Worm (Caenorhabditis elegans) whole organism, L3 larva: Measurements from ENCODE around the gene srh-36.
A peak's percentile ranks its signal among the peaks of the same experiment; 100 is the strongest.

Source experiments
- R02D3.7 ChIP-seq: fragments of 150-350 bp; optimal IDR thresholded peaks from 2 replicates; lab custom pipeline; 2014; ENCODE audit warnings: missing biosample characterization, missing genetic modification characterization
- aly-2 ChIP-seq: fragments of 150-350 bp; optimal IDR thresholded peaks from 2 replicates; lab custom pipeline; 2014; ENCODE audit warnings: missing biosample characterization, missing genetic modification characterization
- ama-1 ChIP-seq: fragments of 150-350 bp; optimal IDR thresholded peaks from 2 replicates; lab custom pipeline; 2018
- ceh-16 ChIP-seq: sonication (generic microtip); optimal IDR thresholded peaks from 2 replicates; lab custom pipeline; 2017; ENCODE audit warnings: missing biosample characterization, missing genetic modification characterization
- ceh-28 ChIP-seq: fragments of 150-350 bp; optimal IDR thresholded peaks from 2 replicates; lab custom pipeline; 2014; ENCODE audit warnings: missing biosample characterization, missing genetic modification reagents, missing genetic modification characterization
- ceh-82 ChIP-seq: fragments of 150-350 bp; optimal IDR thresholded peaks from 2 replicates; lab custom pipeline; 2014; ENCODE audit warnings: missing biosample characterization, missing genetic modification characterization
- ceh-9 ChIP-seq: sonication (generic microtip); optimal IDR thresholded peaks from 2 replicates; lab custom pipeline; 2018; ENCODE audit warnings: missing biosample characterization, missing genetic modification characterization
- daf-12 ChIP-seq: fragments of 150-350 bp; optimal IDR thresholded peaks from 2 replicates; lab custom pipeline; 2014; ENCODE audit warnings: missing biosample characterization, missing genetic modification reagents, missing genetic modification characterization
- egl-27 ChIP-seq: sonication (generic microtip); optimal IDR thresholded peaks from 4 replicates; lab custom pipeline; 2017; ENCODE audit warnings: missing biosample characterization, missing genetic modification reagents, missing genetic modification characterization
- elt-1 ChIP-seq: fragments of 150-350 bp; optimal IDR thresholded peaks from 2 replicates; lab custom pipeline; 2014; ENCODE audit warnings: missing biosample characterization, missing genetic modification characterization
- elt-2 ChIP-seq: sonication (generic microtip); optimal IDR thresholded peaks from 2 replicates; lab custom pipeline; 2016; ENCODE audit warnings: missing genetic modification reagents, mild to moderate bottlenecking, missing genetic modification characterization, missing compliant biosample characterization
- elt-3 ChIP-seq, 3 experiments: fragments of 150-350 bp in 1 of 3; sonication (generic microtip) in 2 of 3; optimal IDR thresholded peaks; 2 replicates in 2 of 3; 4 replicates in 1 of 3; lab custom pipeline; 2014 to 2017; ENCODE audit warnings: missing biosample characterization in 3 of 3, missing genetic modification characterization in 3 of 3
- fkh-10 ChIP-seq: sonication (generic microtip); optimal IDR thresholded peaks from 2 replicates; lab custom pipeline; 2017; ENCODE audit warnings: missing biosample characterization, missing genetic modification reagents, missing genetic modification characterization
- fkh-2 ChIP-seq: fragments of 150-350 bp; optimal IDR thresholded peaks from 2 replicates; lab custom pipeline; 2014; ENCODE audit warnings: missing biosample characterization, missing genetic modification reagents, missing genetic modification characterization
- fos-1 ChIP-seq: fragments of 150-350 bp; optimal IDR thresholded peaks from 2 replicates; lab custom pipeline; 2014; ENCODE audit warnings: missing biosample characterization, missing genetic modification characterization
- hmg-11 ChIP-seq: sonication (generic microtip); optimal IDR thresholded peaks from 2 replicates; lab custom pipeline; 2016; ENCODE audit warnings: missing genetic modification characterization, missing compliant biosample characterization
- jun-1 ChIP-seq: fragments of 150-350 bp; optimal IDR thresholded peaks from 2 replicates; lab custom pipeline; 2014; ENCODE audit warnings: missing biosample characterization, missing genetic modification reagents, missing genetic modification characterization
- lin-15B ChIP-seq: fragments of 150-350 bp; optimal IDR thresholded peaks from 2 replicates; lab custom pipeline; 2014; ENCODE audit warnings: missing biosample characterization, missing genetic modification characterization
- mdl-1 ChIP-seq: fragments of 150-350 bp; optimal IDR thresholded peaks from 2 replicates; lab custom pipeline; 2014; ENCODE audit warnings: missing biosample characterization, missing genetic modification characterization
- mml-1 ChIP-seq: fragments of 150-350 bp; sonication (generic microtip); optimal IDR thresholded peaks from 3 replicates; lab custom pipeline; 2014; ENCODE audit warnings: missing biosample characterization, missing genetic modification characterization
- nfya-1 ChIP-seq: sonication (generic microtip); optimal IDR thresholded peaks from 2 replicates; lab custom pipeline; 2017; ENCODE audit warnings: missing genetic modification characterization, mild to moderate bottlenecking, missing compliant biosample characterization, antibody characterized with exemption, moderate library complexity; ENCODE audit not compliant: insufficient read depth
- nhr-11 ChIP-seq: fragments of 150-350 bp; optimal IDR thresholded peaks from 2 replicates; lab custom pipeline; 2014; ENCODE audit warnings: missing biosample characterization, missing genetic modification characterization
- nhr-23 ChIP-seq: fragments of 150-350 bp; optimal IDR thresholded peaks from 2 replicates; lab custom pipeline; 2014; ENCODE audit warnings: missing biosample characterization, missing genetic modification reagents, missing genetic modification characterization
- nhr-237 ChIP-seq: fragments of 150-350 bp; optimal IDR thresholded peaks from 2 replicates; lab custom pipeline; 2014; ENCODE audit warnings: missing biosample characterization, missing genetic modification characterization
- nhr-25 ChIP-seq: sonication (generic microtip); optimal IDR thresholded peaks from 2 replicates; lab custom pipeline; 2017; ENCODE audit warnings: missing biosample characterization, missing genetic modification characterization
- nhr-28 ChIP-seq: fragments of 150-350 bp; optimal IDR thresholded peaks from 2 replicates; lab custom pipeline; 2014; ENCODE audit warnings: missing biosample characterization, missing genetic modification characterization
- nhr-43 ChIP-seq: sonication (generic microtip); optimal IDR thresholded peaks from 2 replicates; lab custom pipeline; 2016; ENCODE audit warnings: mild to moderate bottlenecking, missing genetic modification characterization, missing compliant biosample characterization; ENCODE audit not compliant: poor library complexity, severe bottlenecking
- nhr-67 ChIP-seq: fragments of 150-350 bp; optimal IDR thresholded peaks from 2 replicates; lab custom pipeline; 2014; ENCODE audit warnings: missing biosample characterization, missing genetic modification characterization
- nhr-76 ChIP-seq: fragments of 150-350 bp; sonication (generic microtip); optimal IDR thresholded peaks from 5 replicates; lab custom pipeline; 2014; ENCODE audit warnings: missing biosample characterization, missing genetic modification characterization
- nhr-77 ChIP-seq: fragments of 150-350 bp; optimal IDR thresholded peaks from 2 replicates; lab custom pipeline; 2014; ENCODE audit warnings: missing biosample characterization, missing genetic modification characterization
- pha-4 ChIP-seq: fragments of 150-350 bp; optimal IDR thresholded peaks from 2 replicates; lab custom pipeline; 2014; ENCODE audit warnings: missing biosample characterization, missing genetic modification reagents, missing genetic modification characterization
- pqm-1 ChIP-seq: fragments of 150-350 bp; optimal IDR thresholded peaks from 2 replicates; lab custom pipeline; 2017; ENCODE audit warnings: missing biosample characterization, missing genetic modification characterization, inconsistent platforms
- sea-2 ChIP-seq: fragments of 150-350 bp; sonication (generic microtip); optimal IDR thresholded peaks from 4 replicates; lab custom pipeline; 2014; ENCODE audit warnings: missing biosample characterization, missing genetic modification reagents, missing genetic modification characterization
- snpc-4 ChIP-seq: fragments of 150-350 bp; optimal IDR thresholded peaks from 2 replicates; lab custom pipeline; 2014; ENCODE audit warnings: missing biosample characterization, missing genetic modification characterization
- unc-62 ChIP-seq: fragments of 150-350 bp; sonication (generic microtip); optimal IDR thresholded peaks from 4 replicates; lab custom pipeline; 2014; ENCODE audit warnings: missing biosample characterization, missing genetic modification reagents, missing genetic modification characterization
- ztf-4 ChIP-seq: fragments of 150-350 bp; optimal IDR thresholded peaks from 2 replicates; lab custom pipeline; 2014; ENCODE audit warnings: missing biosample characterization, missing genetic modification characterization

Gene srh-36

ce11 chrV:2848290-2848937, 26.9 kb upstream of the srh-36 start, which contains the start of gene srj-49:
Gene srj-49, minus strand, starts transcription at chrV:2848340.
- TF ChIP-seq pqm-1 (peak; percentile 84), nhr-11 (tag; lab: Kevin White, UChicago) (no peak), ceh-9 (no peak), elt-2 (tag; lab: Kevin White, UChicago) (peak; percentile 90), nhr-76 (tag; lab: Kevin White, UChicago) (no peak), nhr-43 (no peak)
- TF ChIP-seq, all 47 proteins: peak for 2

DNA sequence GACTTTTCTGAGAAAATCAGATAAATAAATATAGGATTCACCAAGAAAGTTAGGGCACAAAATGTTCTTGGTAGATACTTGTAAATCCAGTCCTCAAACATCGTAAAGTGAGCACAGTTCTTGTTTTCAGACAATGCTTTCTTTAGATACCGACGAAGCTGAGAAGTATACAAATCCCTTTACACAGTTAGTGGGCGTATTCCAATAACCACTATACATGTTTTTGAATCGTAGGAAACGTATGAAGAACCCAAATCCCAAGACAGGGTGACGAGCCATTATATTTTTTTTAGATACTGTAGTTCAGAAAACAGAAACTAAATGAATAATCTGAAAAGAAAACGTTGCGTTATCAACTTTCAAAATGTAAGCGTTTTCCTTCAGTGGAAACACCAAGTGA, 24.3 kb upstream of the srh-36 start, which contains the start of gene srj-44:
srj-44 (minus strand) TSS at position 101 of the 400 bp plus-strand sequence.
- TF ChIP-seq ceh-9 (no peak), nhr-237 (tag; lab: Kevin White, UChicago) (no peak), unc-62 (no peak), fkh-2 (tag; lab: Kevin White, UChicago) (no peak), aly-2 (tag; lab: Kevin White, UChicago) (no peak), mdl-1 (no peak), nhr-77 (tag; lab: Kevin White, UChicago) (no peak), daf-12 (no peak), ceh-82 (tag; lab: Kevin White, UChicago) (no peak), ceh-16 (tag; lab: Kevin White, UChicago) (no peak), sea-2 (no peak), elt-3 (tag; optimal IDR thresholded peaks at IDR 0.05; lab: Kevin White, UChicago) (no peak), fos-1 (tag; lab: Kevin White, UChicago) (no peak), nfya-1 (tag; lab: Kevin White, UChicago) (no peak), nhr-67 (tag; lab: Kevin White, UChicago) (no peak), nhr-11 (tag; lab: Kevin White, UChicago) (no peak), nhr-25 (tag; lab: Kevin White, UChicago) (no peak), ama-1 (lab: Kevin White, UChicago) (no peak), pha-4 (tag; lab: Kevin White, UChicago) (no peak), jun-1 (tag; lab: Kevin White, UChicago) (no peak)

DNA sequence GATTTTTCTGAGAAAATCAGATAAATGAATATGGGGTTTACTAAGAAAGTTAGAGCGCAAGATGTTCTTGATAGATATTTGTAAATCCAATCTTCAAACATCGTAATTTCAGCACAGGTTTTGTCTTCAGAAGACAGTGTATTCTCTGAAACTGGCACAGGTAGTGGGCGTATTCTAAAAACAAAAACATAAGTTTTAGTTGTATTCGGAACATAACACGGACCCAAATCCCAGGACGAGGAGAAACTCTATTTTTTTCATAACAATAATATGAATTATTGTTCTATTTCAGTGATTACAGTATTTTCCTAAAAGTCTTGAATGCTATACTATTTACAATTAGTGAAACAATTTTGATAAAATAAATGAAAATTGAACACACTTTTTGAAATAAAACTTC, 15.0 kb upstream of the srh-36 start, which contains the start of gene srj-45:
srj-45 (minus strand) TSS at position 101 of the 400 bp plus-strand sequence.
- TF ChIP-seq nhr-25 (tag; lab: Kevin White, UChicago) (no peak), egl-27 (tag; lab: Kevin White, UChicago) (no peak), nhr-237 (tag; lab: Kevin White, UChicago) (no peak), aly-2 (tag; lab: Kevin White, UChicago) (no peak), nhr-28 (tag; lab: Kevin White, UChicago) (no peak), ceh-16 (tag; lab: Kevin White, UChicago) (no peak), elt-2 (tag; lab: Kevin White, UChicago) (no peak), mml-1 (no peak), fkh-2 (tag; lab: Kevin White, UChicago) (no peak), daf-12 (no peak), nhr-43 (no peak), snpc-4 (tag; lab: Kevin White, UChicago) (no peak)

DNA sequence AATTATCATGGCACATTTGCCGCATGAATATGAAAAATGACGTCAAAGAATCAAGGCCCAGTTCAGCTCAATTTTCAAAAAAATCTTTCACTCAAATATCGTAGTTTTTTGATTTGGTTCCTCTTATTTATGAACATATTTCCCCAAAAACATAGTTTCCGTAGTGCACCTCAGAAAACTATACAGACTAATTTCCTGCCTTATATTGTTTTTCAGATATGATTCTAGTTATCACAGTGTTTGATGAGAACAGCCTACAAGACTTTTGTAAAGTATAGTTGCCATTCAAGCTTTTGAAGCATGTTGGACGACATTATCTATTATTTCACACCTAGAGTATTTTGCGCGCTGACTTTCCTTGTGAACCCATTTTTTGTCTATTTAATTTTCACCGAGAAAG, 11.2 kb upstream of the srh-36 start, which contains the start of gene srj-50:
srj-50 (plus strand) TSS at position 301 of the 400 bp plus-strand sequence.
- TF ChIP-seq nhr-77 (tag; lab: Kevin White, UChicago) = no peak

DNA sequence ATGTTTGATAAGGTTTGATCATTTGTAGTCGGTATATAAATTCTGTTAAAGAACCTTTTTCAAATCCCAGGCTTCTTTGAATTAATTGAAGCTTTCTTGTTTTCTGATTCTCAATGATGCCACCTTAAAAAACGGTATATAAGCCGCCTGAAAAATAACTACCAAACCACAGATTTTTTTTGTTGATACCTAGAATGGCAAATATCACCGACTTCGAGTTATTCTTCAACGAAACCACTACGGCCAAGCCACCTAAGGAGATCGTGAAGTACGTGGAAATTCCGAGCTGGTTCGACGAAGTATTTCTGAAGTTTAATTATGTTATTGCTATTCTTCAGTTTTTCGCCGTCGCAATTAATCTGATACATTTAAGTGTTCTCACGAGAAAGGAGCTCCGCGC, 9.3 kb upstream of the srh-36 start, which contains the start of gene srw-2:
srw-2 (plus strand) TSS at position 62 of the 400 bp plus-strand sequence.
- no peak for TF ChIP-seq R02D3.7 (tag; lab: Kevin White, UChicago)
- no peak for TF ChIP-seq snpc-4 (tag; lab: Kevin White, UChicago)
- TF ChIP-seq aly-2 (tag; lab: Kevin White, UChicago) = no peak
- TF ChIP-seq jun-1 (tag; lab: Kevin White, UChicago) = no peak
- TF ChIP-seq mml-1 = no peak
- no peak for TF ChIP-seq hmg-11 (tag; lab: Kevin White, UChicago)
- no peak for TF ChIP-seq pqm-1
- TF ChIP-seq lin-15B = no peak
- no peak for TF ChIP-seq fkh-10 (GFP tag; lab: Kevin White, UChicago)
- TF ChIP-seq ztf-4 (tag; lab: Kevin White, UChicago) = no peak
- TF ChIP-seq ceh-28 (tag; lab: Kevin White, UChicago) = no peak
- TF ChIP-seq nhr-28 (tag; lab: Kevin White, UChicago) = no peak
- TF ChIP-seq elt-2 (tag; lab: Kevin White, UChicago) = no peak
- no peak for TF ChIP-seq elt-1
- TF ChIP-seq nhr-25 (tag; lab: Kevin White, UChicago) = no peak
- TF ChIP-seq nhr-43 = no peak
- TF ChIP-seq nhr-23 (tag; lab: Kevin White, UChicago) = no peak
- no peak for TF ChIP-seq nhr-76 (tag; lab: Kevin White, UChicago)
- TF ChIP-seq, all 47 proteins: peak for 0
